Fruit fly (Drosophila melanogaster) whole organism, embryonic: ENCODE measurements around the gene CG5180.
A peak's percentile ranks its signal among the peaks of the same experiment; 100 is the strongest.

Source experiments
- Atf6 ChIP-seq: fragments of 200-800 bp; sonication (Bioruptor generic); IDR thresholded peaks from 2 replicates; pipeline ENCODE4 v1.3.6; 2022; ENCODE audit warnings: missing biosample characterization, missing genetic modification characterization
- Awh ChIP-seq: fragments of 200-800 bp; sonication (Bioruptor generic); IDR thresholded peaks from 2 replicates; pipeline ENCODE4, ENCODE4 v1.3.6; 2022; ENCODE audit warnings: missing biosample characterization, missing genetic modification characterization
- CG10267 ChIP-seq: fragments of 200-800 bp; sonication (Bioruptor generic); optimal IDR thresholded peaks from 2 replicates; lab custom pipeline; 2018; ENCODE audit warnings: missing biosample characterization, mild to moderate bottlenecking, missing genetic modification characterization, moderate library complexity
- CG13775 ChIP-seq: fragments of 200-800 bp; sonication (Bioruptor generic); optimal IDR thresholded peaks from 3 replicates; lab custom pipeline; 2017; ENCODE audit warnings: missing biosample characterization, mild to moderate bottlenecking, missing genetic modification characterization
- CG14050 ChIP-seq: fragments of 200-800 bp; sonication (Bioruptor generic); IDR thresholded peaks from 3 replicates; pipeline ENCODE4 v1.3.6; 2022; ENCODE audit warnings: missing biosample characterization, missing genetic modification characterization
- CG1602 ChIP-seq: fragments of 200-800 bp; sonication (Bioruptor generic); optimal IDR thresholded peaks from 3 replicates; lab custom pipeline; 2016; ENCODE audit warnings: missing biosample characterization, missing genetic modification characterization
- CG17186 ChIP-seq: fragments of 200-800 bp; sonication (Bioruptor generic); optimal IDR thresholded peaks from 3 replicates; lab custom pipeline; 2017; ENCODE audit warnings: missing biosample characterization, missing genetic modification reagents, missing genetic modification characterization
- CG3065 ChIP-seq: fragments of 200-800 bp; sonication (Bioruptor generic); optimal IDR thresholded peaks from 2 replicates; lab custom pipeline; 2016; ENCODE audit warnings: missing biosample characterization, missing genetic modification characterization
- CG34224 ChIP-seq: fragments of 200-800 bp; sonication (Bioruptor generic); IDR thresholded peaks from 3 replicates; pipeline ENCODE4 v1.3.6; 2022; ENCODE audit warnings: missing biosample characterization, missing genetic modification characterization; ENCODE audit not compliant: partially characterized antibody
- CG43689 ChIP-seq: fragments of 200-800 bp; sonication (Bioruptor generic); IDR thresholded peaks from 2 replicates; pipeline ENCODE4 v1.3.6; 2022; ENCODE audit warnings: missing biosample characterization, missing genetic modification characterization
- CG4730 ChIP-seq: fragments of 200-800 bp; sonication (Bioruptor generic); IDR thresholded peaks from 2 replicates; pipeline ENCODE4 v1.3.6; 2022; ENCODE audit warnings: missing biosample characterization, missing genetic modification characterization
- CG5245 ChIP-seq: fragments of 200-800 bp; sonication (Bioruptor generic); optimal IDR thresholded peaks from 3 replicates; lab custom pipeline; 2016; ENCODE audit warnings: missing biosample characterization, missing genetic modification characterization
- CG9609 ChIP-seq: fragments of 200-800 bp; sonication (Bioruptor generic); optimal IDR thresholded peaks from 3 replicates; lab custom pipeline; 2016; ENCODE audit warnings: missing biosample characterization, missing genetic modification characterization
- Dref ChIP-seq: fragments of 200-800 bp; sonication (Bioruptor generic); IDR thresholded peaks from 2 replicates; pipeline ENCODE4 v1.3.6; 2022; ENCODE audit warnings: missing biosample characterization, missing genetic modification characterization
- Hmx ChIP-seq: fragments of 200-800 bp; sonication (Bioruptor generic); optimal IDR thresholded peaks from 2 replicates; lab custom pipeline; 2016; ENCODE audit warnings: missing biosample characterization, missing genetic modification characterization
- Hr3 ChIP-seq: fragments of 200-800 bp; sonication (Bioruptor generic); optimal IDR thresholded peaks from 3 replicates; lab custom pipeline; 2016; ENCODE audit warnings: missing biosample characterization, missing genetic modification characterization
- MESR4 ChIP-seq: fragments of 200-800 bp; sonication (Bioruptor generic); optimal IDR thresholded peaks from 2 replicates; lab custom pipeline; 2018; ENCODE audit warnings: missing biosample characterization, mild to moderate bottlenecking, missing genetic modification characterization, moderate library complexity
- NFAT ChIP-seq: fragments of 200-800 bp; sonication (Bioruptor generic); IDR thresholded peaks from 2 replicates; pipeline ENCODE4 v1.3.6; 2022; ENCODE audit warnings: missing biosample characterization, missing genetic modification characterization
- Neu2 ChIP-seq: fragments of 200-800 bp; sonication (Bioruptor generic); optimal IDR thresholded peaks from 3 replicates; lab custom pipeline; 2016; ENCODE audit warnings: missing biosample characterization, missing genetic modification characterization, borderline replicate concordance
- Nf-YA ChIP-seq: fragments of 200-800 bp; sonication (Bioruptor generic); IDR thresholded peaks from 2 replicates; pipeline ENCODE4 v1.3.6; 2022; ENCODE audit warnings: missing biosample characterization, missing genetic modification characterization
- Oaz ChIP-seq: fragments of 200-800 bp; sonication (Bioruptor generic); IDR thresholded peaks from 2 replicates; pipeline ENCODE4 v1.3.6; 2022; ENCODE audit warnings: missing biosample characterization, missing genetic modification characterization
- Opbp ChIP-seq: fragments of 200-800 bp; sonication (Bioruptor generic); IDR thresholded peaks from 3 replicates; pipeline ENCODE4 v1.3.6; 2022; ENCODE audit warnings: missing biosample characterization, missing genetic modification characterization; ENCODE audit not compliant: partially characterized antibody
- Poxn ChIP-seq: fragments of 200-800 bp; sonication (Bioruptor generic); IDR thresholded peaks from 2 replicates; pipeline ENCODE4 v1.3.6; 2022; ENCODE audit warnings: missing biosample characterization, missing genetic modification characterization
- Sox100B ChIP-seq: fragments of 200-800 bp; sonication (Bioruptor generic); optimal IDR thresholded peaks from 3 replicates; lab custom pipeline; 2018; ENCODE audit warnings: missing biosample characterization, mild to moderate bottlenecking, missing genetic modification characterization
- Stat92E ChIP-seq, 3 experiments: fragments of >200 bp in 2 of 3; fragments of 200-800 bp in 1 of 3; sonication (Bioruptor generic) in 1 of 3; optimal IDR thresholded peaks; 2 replicates each; lab custom pipeline; 2017 to 2019; ENCODE audit warnings: missing biosample characterization in 3 of 3, missing genetic modification characterization in 3 of 3, mild to moderate bottlenecking in 1 of 3, moderate library complexity in 1 of 3
- ac ChIP-seq: fragments of 200-800 bp; sonication (Bioruptor generic); optimal IDR thresholded peaks from 3 replicates; lab custom pipeline; 2017; ENCODE audit warnings: missing biosample characterization, mild to moderate bottlenecking, missing genetic modification characterization
- ap ChIP-seq: fragments of 200-800 bp; sonication (Bioruptor generic); IDR thresholded peaks from 2 replicates; pipeline ENCODE4 v1.3.6; 2022; ENCODE audit warnings: missing biosample characterization, missing genetic modification characterization
- ato ChIP-seq: fragments of 200-800 bp; sonication (Bioruptor generic); IDR thresholded peaks from 2 replicates; pipeline ENCODE4 v1.3.6; 2022; ENCODE audit warnings: missing biosample characterization, missing genetic modification characterization; ENCODE audit not compliant: partially characterized antibody
- az2 ChIP-seq: fragments of 200-800 bp; sonication (Bioruptor generic); optimal IDR thresholded peaks from 3 replicates; lab custom pipeline; 2016; ENCODE audit warnings: missing biosample characterization, missing genetic modification characterization
- bigmax ChIP-seq: fragments of 200-800 bp; sonication (Bioruptor generic); optimal IDR thresholded peaks from 2 replicates; lab custom pipeline; 2018; ENCODE audit warnings: missing biosample characterization, mild to moderate bottlenecking, missing genetic modification characterization
- croc ChIP-seq: fragments of 200-800 bp; sonication (Bioruptor generic); conservative IDR thresholded peaks from 3 replicates; pipeline ENCODE4 v1.3.6; 2022; ENCODE audit warnings: missing biosample characterization, missing genetic modification characterization
- da ChIP-seq: fragments of 200-800 bp; sonication (Bioruptor generic); optimal IDR thresholded peaks from 2 replicates; lab custom pipeline; 2016; ENCODE audit warnings: missing biosample characterization, missing genetic modification characterization
- disco-r ChIP-seq: fragments of 200-800 bp; sonication (Bioruptor generic); optimal IDR thresholded peaks from 2 replicates; lab custom pipeline; 2016; ENCODE audit warnings: missing biosample characterization, missing genetic modification characterization
- fru ChIP-seq: fragments of >200 bp; optimal IDR thresholded peaks from 2 replicates; lab custom pipeline; 2017
- ind ChIP-seq: fragments of 200-800 bp; sonication (Bioruptor generic); optimal IDR thresholded peaks from 3 replicates; lab custom pipeline; 2016; ENCODE audit warnings: missing biosample characterization, missing genetic modification characterization
- mld ChIP-seq: fragments of 200-800 bp; sonication (Bioruptor generic); IDR thresholded peaks from 3 replicates; pipeline ENCODE4 v1.3.6; 2022; ENCODE audit warnings: missing biosample characterization, missing genetic modification characterization; ENCODE audit not compliant: partially characterized antibody
- odd ChIP-seq: fragments of 200-800 bp; sonication (Bioruptor generic); optimal IDR thresholded peaks from 2 replicates; lab custom pipeline; 2017; ENCODE audit warnings: missing biosample characterization, mild to moderate bottlenecking, missing genetic modification characterization
- pho ChIP-seq: fragments of 200-800 bp; sonication (Bioruptor generic); optimal IDR thresholded peaks from 2 replicates; lab custom pipeline; 2016; ENCODE audit warnings: missing biosample characterization, missing genetic modification characterization
- pnt ChIP-seq: fragments of 200-800 bp; sonication (Bioruptor generic); optimal IDR thresholded peaks from 3 replicates; lab custom pipeline; 2016; ENCODE audit warnings: missing biosample characterization, missing genetic modification characterization
- prd ChIP-seq, 3 experiments: fragments of >200 bp in 2 of 3; fragments of 200-800 bp in 1 of 3; sonication (Bioruptor generic) in 1 of 3; optimal IDR thresholded peaks in 2 of 3; IDR thresholded peaks in 1 of 3; 2 replicates in 2 of 3; 3 replicates in 1 of 3; pipeline versions ENCODE4 v1.3.6 to Lab custom; 2017 to 2022; ENCODE audit warnings: missing biosample characterization in 1 of 3, missing genetic modification characterization in 1 of 3
- pum ChIP-seq: fragments of 200-800 bp; sonication (Bioruptor generic); optimal IDR thresholded peaks from 2 replicates; lab custom pipeline; 2016; ENCODE audit warnings: missing biosample characterization, missing genetic modification characterization
- row ChIP-seq: fragments of 200-800 bp; sonication (Bioruptor generic); IDR thresholded peaks from 3 replicates; pipeline ENCODE4 v1.3.6; 2022; ENCODE audit warnings: missing biosample characterization, missing genetic modification characterization
- sc ChIP-seq, 3 experiments: fragments of >200 bp in 2 of 3; fragments of 200-800 bp in 1 of 3; sonication (Bioruptor generic) in 1 of 3; optimal IDR thresholded peaks; 2 replicates in 2 of 3; 3 replicates in 1 of 3; lab custom pipeline; 2017; ENCODE audit warnings: mild to moderate bottlenecking in 1 of 3, missing biosample characterization in 1 of 3, missing genetic modification characterization in 1 of 3, missing genetic modification reagents in 1 of 3
- stc ChIP-seq: fragments of 200-800 bp; sonication (Bioruptor generic); IDR thresholded peaks from 2 replicates; pipeline ENCODE4 v1.3.6; 2022; ENCODE audit warnings: missing biosample characterization, missing genetic modification characterization
- sug ChIP-seq: fragments of 200-800 bp; optimal IDR thresholded peaks from 2 replicates; lab custom pipeline; 2019; ENCODE audit warnings: missing biosample characterization, mild to moderate bottlenecking, missing genetic modification characterization, moderate library complexity
- tll ChIP-seq, 2 experiments: fragments of 200-800 bp in 1 of 2; fragments of >200 bp in 1 of 2; sonication (Bioruptor generic) in 1 of 2; optimal IDR thresholded peaks; 2 replicates each; lab custom pipeline; 2017 to 2019; ENCODE audit warnings: missing biosample characterization in 2 of 2, missing genetic modification characterization in 2 of 2, mild to moderate bottlenecking in 1 of 2, moderate library complexity in 1 of 2
- ttk ChIP-seq: fragments of 200-800 bp; sonication (Bioruptor generic); IDR thresholded peaks from 2 replicates; pipeline ENCODE4 v2.1.2; 2022; ENCODE audit warnings: missing biosample characterization, missing genetic modification characterization
- zfh2 ChIP-seq: fragments of 200-800 bp; sonication (Bioruptor generic); optimal IDR thresholded peaks from 2 replicates; lab custom pipeline; 2016; ENCODE audit warnings: missing biosample characterization, missing genetic modification characterization

CG5180 gene

dm6 chr3R:20550632-20551486 is 6.9 kb upstream of the CG5180 start (continued):
- TF ChIP-seq Awh (GFP tag; lab: Robert Waterston, UW) (peak; percentile 79), Oaz (GFP tag; lab: Robert Waterston, UW) (no peak), Sox100B (GFP tag; lab: Kevin White, UChicago) (peak; percentile 67), ttk (GFP tag; lab: Robert Waterston, UW) (no peak), prd (optimal IDR thresholded peaks at IDR 0.05; lab: Kevin White, UChicago) (no peak), prd (GFP tag; IDR thresholded peaks at IDR 0.05; lab: Robert Waterston, UW) (no peak; the same call in 1 of the 3 replicates), fru (lab: Kevin White, UChicago) (no peak), CG5245 (GFP tag; lab: Kevin White, UChicago) (no peak), da (GFP tag; lab: Kevin White, UChicago) (peak; percentile 75), sug (tag; lab: Kevin White, UChicago) (peak; percentile 48), Atf6 (GFP tag; lab: Robert Waterston, UW) (peak; percentile 72; the same call in 1 of the 2 replicates), croc (GFP tag; lab: Robert Waterston, UW) (no peak), CG1602 (GFP tag; lab: Kevin White, UChicago) (no peak), CG17186 (GFP tag; lab: Kevin White, UChicago) (peak; percentile 72), pnt (GFP tag; lab: Kevin White, UChicago) (peak; percentile 30), Hr3 (no peak), bigmax (peak; percentile 49), pum (GFP tag; lab: Kevin White, UChicago) (no peak), stc (GFP tag; lab: Robert Waterston, UW) (peak; percentile 69; the same call in 1 of the 2 replicates), Poxn (GFP tag; lab: Robert Waterston, UW) (no peak), Nf-YA (GFP tag; lab: Robert Waterston, UW) (peak; percentile 65), disco-r (GFP tag; lab: Kevin White, UChicago) (peak; percentile 63), CG10267 (peak; percentile 3), CG34224 (GFP tag; lab: Robert Waterston, UW) (peak; percentile 90), tll (GFP tag; optimal IDR thresholded peaks at IDR 0.05; lab: Kevin White, UChicago) (peak in 1 of 2 experiments; percentile 88), Opbp (GFP tag; lab: Robert Waterston, UW) (peak; percentile 98), Dref (GFP tag; lab: Robert Waterston, UW) (peak; percentile 79), Neu2 (GFP tag; lab: Kevin White, UChicago) (no peak), odd (GFP tag; lab: Kevin White, UChicago) (peak; percentile 87), CG43689 (GFP tag; lab: Robert Waterston, UW) (0 out of 2 replicates have a peak, but pooled peaks have one; percentile 10), ato (GFP tag; lab: Robert Waterston, UW) (peak; percentile 97), CG4730 (GFP tag; lab: Robert Waterston, UW) (no peak), CG9609 (GFP tag; lab: Kevin White, UChicago) (no peak), row (GFP tag; lab: Robert Waterston, UW) (no peak; the same call in 2 of the 3 replicates), zfh2 (no peak), CG3065 (GFP tag; lab: Kevin White, UChicago) (peak; percentile 26), CG14050 (GFP tag; lab: Robert Waterston, UW) (peak; percentile 22; the same call in 1 of the 3 replicates), Hmx (GFP tag; lab: Kevin White, UChicago) (no peak), pho (GFP tag; lab: Kevin White, UChicago) (no peak), ind (GFP tag; lab: Kevin White, UChicago) (no peak), ap (GFP tag; lab: Robert Waterston, UW) (peak; percentile 29; the same call in 1 of the 2 replicates), az2 (no peak), ac (peak; percentile 92), sc (optimal IDR thresholded peaks at IDR 0.05; lab: Kevin White, UChicago) (no peak), sc (GFP tag; optimal IDR thresholded peaks at IDR 0.05; lab: Kevin White, UChicago) (peak; percentile 57), NFAT (GFP tag; lab: Robert Waterston, UW) (peak; percentile 11; the same call in 1 of the 2 replicates), Stat92E (GFP tag; optimal IDR thresholded peaks at IDR 0.05; lab: Kevin White, UChicago) (no peak), CG13775 (peak; percentile 10), MESR4 (GFP tag; lab: Kevin White, UChicago) (peak; percentile 54), mld (peak; percentile 97)
